Worm (Caenorhabditis elegans) whole organism, L2 larva: ENCODE results near the gene ins-4.
"Not testable (repeated sequence)": the region's sequence is repeated elsewhere in the genome, so short reads cannot be mapped to it uniquely, and the experiment has no call there.

Experiments
- C34F6.9 ChIP-seq: fragments of 150-350 bp; optimal IDR thresholded peaks from 2 replicates; lab custom pipeline; 2014; ENCODE audit warnings: missing biosample characterization, missing genetic modification characterization
- R02D3.7 ChIP-seq: fragments of 150-350 bp; optimal IDR thresholded peaks from 2 replicates; lab custom pipeline; 2014; ENCODE audit warnings: missing biosample characterization, missing genetic modification characterization
- blmp-1 ChIP-seq: sonication (generic microtip); optimal IDR thresholded peaks from 2 replicates; lab custom pipeline; 2017; ENCODE audit warnings: missing genetic modification characterization, mild to moderate bottlenecking, missing compliant biosample characterization, antibody characterized with exemption, moderate library complexity; ENCODE audit not compliant: insufficient read depth
- crh-2 ChIP-seq: sonication (generic microtip); optimal IDR thresholded peaks from 2 replicates; lab custom pipeline; 2017; ENCODE audit warnings: missing biosample characterization, missing genetic modification characterization
- dmd-4 ChIP-seq: sonication (generic microtip); optimal IDR thresholded peaks from 2 replicates; lab custom pipeline; 2017; ENCODE audit warnings: missing biosample characterization, missing genetic modification characterization
- egl-27 ChIP-seq: sonication (generic microtip); optimal IDR thresholded peaks from 3 replicates; lab custom pipeline; 2017; ENCODE audit warnings: missing biosample characterization, missing genetic modification reagents, missing genetic modification characterization
- elt-1 ChIP-seq: fragments of 150-350 bp; optimal IDR thresholded peaks from 2 replicates; lab custom pipeline; 2014; ENCODE audit warnings: missing biosample characterization, missing genetic modification characterization
- elt-3 ChIP-seq: sonication (generic microtip); optimal IDR thresholded peaks from 2 replicates; lab custom pipeline; 2017; ENCODE audit warnings: missing biosample characterization, missing genetic modification characterization
- fos-1 ChIP-seq: fragments of 150-350 bp; optimal IDR thresholded peaks from 2 replicates; lab custom pipeline; 2014; ENCODE audit warnings: missing biosample characterization, missing genetic modification characterization
- gmeb-1 ChIP-seq: fragments of 150-350 bp; optimal IDR thresholded peaks from 2 replicates; lab custom pipeline; 2014; ENCODE audit warnings: missing biosample characterization, missing genetic modification characterization
- lin-11 ChIP-seq: fragments of 150-350 bp; sonication (generic microtip); optimal IDR thresholded peaks from 2 replicates; lab custom pipeline; 2014; ENCODE audit warnings: missing biosample characterization, missing genetic modification characterization, inconsistent platforms, mixed read lengths
- mab-5 ChIP-seq: fragments of 150-350 bp; optimal IDR thresholded peaks from 2 replicates; lab custom pipeline; 2014; ENCODE audit warnings: missing biosample characterization, missing genetic modification characterization
- mbf-1 ChIP-seq: sonication (generic microtip); optimal IDR thresholded peaks from 2 replicates; lab custom pipeline; 2017; ENCODE audit warnings: missing biosample characterization, missing genetic modification characterization
- mdl-1 ChIP-seq, 2 experiments: fragments of 150-350 bp in 1 of 2; sonication (generic microtip) in 1 of 2; optimal IDR thresholded peaks; 2 replicates each; lab custom pipeline; 2017; ENCODE audit warnings: missing biosample characterization in 2 of 2, missing genetic modification characterization in 2 of 2
- nhr-12 ChIP-seq: fragments of 150-350 bp; optimal IDR thresholded peaks from 2 replicates; lab custom pipeline; 2014; ENCODE audit warnings: missing biosample characterization, missing genetic modification characterization
- peb-1 ChIP-seq: fragments of 150-350 bp; optimal IDR thresholded peaks from 2 replicates; lab custom pipeline; 2014; ENCODE audit warnings: missing biosample characterization, missing genetic modification characterization
- sem-4 ChIP-seq: fragments of 150-350 bp; optimal IDR thresholded peaks from 2 replicates; lab custom pipeline; 2014; ENCODE audit warnings: missing biosample characterization, missing genetic modification reagents, missing genetic modification characterization
- sma-9 ChIP-seq, 2 experiments: fragments of 150-350 bp in 1 of 2; sonication (generic microtip) in 1 of 2; optimal IDR thresholded peaks; 2 replicates each; lab custom pipeline; 2014 to 2016; ENCODE audit warnings: missing genetic modification characterization in 2 of 2, mild to moderate bottlenecking in 1 of 2, missing biosample characterization in 1 of 2, missing compliant biosample characterization in 1 of 2, missing genetic modification reagents in 1 of 2, moderate library complexity in 1 of 2
- snpc-4 ChIP-seq: fragments of 150-350 bp; optimal IDR thresholded peaks from 2 replicates; lab custom pipeline; 2014; ENCODE audit warnings: missing biosample characterization, missing genetic modification characterization
- unc-39 ChIP-seq: fragments of 150-350 bp; optimal IDR thresholded peaks from 2 replicates; lab custom pipeline; 2014; ENCODE audit warnings: missing biosample characterization, missing genetic modification characterization
- unc-55 ChIP-seq: fragments of 150-350 bp; sonication (generic microtip); optimal IDR thresholded peaks from 3 replicates; lab custom pipeline; 2014; ENCODE audit warnings: missing biosample characterization, missing genetic modification reagents, missing genetic modification characterization
- zag-1 ChIP-seq: fragments of 150-350 bp; optimal IDR thresholded peaks from 2 replicates; lab custom pipeline; 2014; ENCODE audit warnings: missing biosample characterization, missing genetic modification characterization
- ztf-11 ChIP-seq: sonication (generic microtip); optimal IDR thresholded peaks from 2 replicates; lab custom pipeline; 2017; ENCODE audit warnings: missing biosample characterization, missing genetic modification characterization

ins-4 gene

DNA sequence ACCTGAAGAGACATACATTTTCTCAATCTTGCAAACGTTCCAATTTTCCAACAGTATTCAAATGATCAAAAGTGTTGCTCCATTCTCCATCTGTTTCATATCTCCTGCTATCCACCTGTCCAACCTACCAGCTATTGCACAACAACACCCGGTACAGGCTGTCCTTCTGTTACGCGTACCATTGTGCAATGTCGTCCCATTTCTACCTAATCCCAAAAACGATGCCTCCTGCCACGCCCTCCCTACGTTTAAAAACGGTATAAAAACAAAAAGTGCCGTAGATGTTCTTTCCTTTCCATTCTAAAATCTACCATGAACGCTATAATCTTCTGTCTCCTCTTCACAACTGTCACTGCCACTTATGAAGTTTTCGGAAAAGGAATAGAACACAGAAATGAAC lies 7.9 kb upstream of the ins-4 start, which contains the start of gene ins-2:
Gene ins-2, plus strand, starts transcription at position 301 of the 400 bp plus-strand sequence.
- no peak for TF ChIP-seq R02D3.7 (tag; lab: Kevin White, UChicago)

DNA sequence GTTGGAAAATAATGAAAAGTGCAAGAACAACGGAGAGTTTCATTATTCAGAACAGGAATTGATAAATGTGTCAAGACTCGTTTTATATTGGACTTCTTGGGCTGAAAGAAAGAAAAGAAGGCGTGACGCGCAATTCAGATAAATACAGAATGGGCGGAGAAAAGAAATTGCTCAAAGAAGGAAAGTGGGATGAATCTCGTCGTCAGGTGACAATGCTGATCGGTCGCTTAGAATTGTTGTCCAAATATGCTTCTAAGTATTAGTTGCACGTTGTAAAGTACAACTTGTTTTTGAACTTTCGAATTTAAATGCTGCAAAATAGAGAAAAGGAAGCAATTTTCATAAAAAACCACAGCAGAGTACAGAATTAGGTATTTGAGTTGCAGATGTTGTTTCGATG lies 5.5 kb upstream of the ins-4 start, which contains the start of gene ins-3:
Gene ins-3, minus strand, starts transcription at position 101 of the 400 bp plus-strand sequence.
- no peak for TF ChIP-seq mbf-1 (tag; lab: Kevin White, UChicago)

DNA sequence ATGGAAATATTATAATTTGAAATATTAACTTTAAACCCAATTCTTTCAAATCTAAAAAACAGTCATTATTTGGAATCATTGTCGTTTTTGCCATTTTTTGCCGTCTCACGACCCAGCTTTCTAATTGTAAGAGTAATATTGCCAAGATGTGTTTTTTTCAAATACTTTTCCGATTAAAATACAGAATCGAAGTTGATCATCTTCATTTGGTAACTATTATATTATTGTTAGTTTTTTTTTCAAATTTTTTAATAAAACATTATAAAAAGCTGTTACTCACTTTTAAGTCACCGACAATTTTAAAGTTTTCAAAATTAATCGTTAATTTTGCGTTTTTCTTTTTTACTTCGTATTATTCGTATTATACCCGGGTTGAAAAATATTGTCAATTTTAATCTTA lies 1.1 kb downstream of the ins-4 start, which contains the start of gene ins-5:
Gene ins-5, plus strand, starts transcription at position 301 of the 400 bp plus-strand sequence.
- no peak for TF ChIP-seq peb-1 (tag; lab: Kevin White, UChicago)
- TF ChIP-seq blmp-1 (tag; lab: Kevin White, UChicago) = no peak
- TF ChIP-seq zag-1 = no peak
- TF ChIP-seq mdl-1 (tag; optimal IDR thresholded peaks at IDR 0.05; lab: Kevin White, UChicago) = no peak
- no peak for TF ChIP-seq C34F6.9

DNA sequence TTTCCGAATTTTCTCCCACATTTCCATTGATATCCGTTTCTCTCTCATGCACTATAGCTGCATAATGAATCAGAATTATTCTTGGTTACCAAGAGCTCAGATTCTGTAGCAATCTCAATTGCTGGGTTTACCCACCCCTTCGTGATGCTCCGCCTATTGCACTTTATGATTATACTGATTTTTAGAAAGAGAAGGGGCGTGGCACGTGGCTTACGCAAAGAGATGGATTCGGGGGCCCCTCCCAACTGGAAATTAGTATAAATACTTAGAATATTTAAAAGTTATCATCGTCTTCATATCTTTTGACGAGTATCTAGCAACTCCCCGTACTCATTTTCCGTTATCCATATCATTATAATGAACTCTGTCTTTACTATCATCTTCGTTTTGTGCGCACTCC lies 4.0 kb downstream of the ins-4 start, which contains the start of gene ins-6:
Gene ins-6, plus strand, starts transcription at position 301 of the 400 bp plus-strand sequence.
- TF ChIP-seq mdl-1 (tag; optimal IDR thresholded peaks at IDR 0.05; lab: Kevin White, UChicago) (no peak), peb-1 (tag; lab: Kevin White, UChicago) (no peak), egl-27 (no peak), sma-9 (GFP tag; optimal IDR thresholded peaks at IDR 0.05; lab: Kevin White, UChicago) (no peak), sma-9 (tag; optimal IDR thresholded peaks at IDR 0.05; lab: Kevin White, UChicago) (no peak)
- TF ChIP-seq, all 48 proteins: peak for 0

DNA sequence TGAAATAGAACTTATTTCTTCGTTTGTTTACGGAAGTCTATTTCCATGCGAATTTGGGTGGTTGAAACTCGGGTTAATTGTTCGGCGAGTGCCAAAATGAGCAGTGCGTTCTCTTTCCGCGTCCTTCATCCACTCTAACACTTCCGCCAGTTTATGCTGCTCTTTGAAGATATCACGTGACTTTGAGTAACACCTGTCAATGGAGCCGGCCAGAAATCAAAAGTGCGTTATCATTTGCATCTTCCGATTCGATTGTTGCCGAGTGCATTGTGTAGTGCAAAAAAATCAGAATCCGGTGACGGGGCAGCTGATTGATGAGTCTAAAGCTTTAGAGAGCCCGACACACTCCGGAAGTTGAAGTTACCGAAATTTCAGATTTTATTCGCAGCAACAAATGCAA lies 4.8 kb downstream of the ins-4 start:
- TF ChIP-seq blmp-1 (tag; lab: Kevin White, UChicago) (no peak), nhr-12 (no peak), dmd-4 (no peak), fos-1 (tag; lab: Kevin White, UChicago) (no peak), sem-4 (tag; lab: Kevin White, UChicago) (no peak)
- TF ChIP-seq, all 48 proteins: peak for 0

DNA sequence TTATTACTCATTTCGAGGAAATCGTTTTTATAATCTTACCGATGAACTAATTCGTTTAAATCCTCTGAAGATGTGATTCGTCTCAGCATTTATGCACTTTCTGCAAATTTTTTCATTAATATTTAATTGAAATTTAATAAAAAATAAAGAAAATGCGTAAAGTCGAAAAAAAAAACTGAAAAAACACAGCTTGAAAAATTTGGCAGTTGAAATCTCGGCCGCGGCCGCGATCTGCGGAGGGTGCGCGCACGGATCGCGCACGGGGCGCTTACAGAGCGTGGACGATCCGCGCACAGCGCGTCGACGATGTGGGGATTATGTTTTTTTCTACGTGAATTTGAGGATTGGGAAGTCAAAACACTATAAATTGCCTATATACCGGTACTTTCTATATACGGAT lies 12.7 kb downstream of the ins-4 start, which contains the start of gene ZK84.4:
Gene ZK84.4, minus strand, starts transcription at position 101 of the 400 bp plus-strand sequence.
- TF ChIP-seq elt-1; crh-2 (tag; lab: Kevin White, UChicago); elt-3 (tag; lab: Kevin White, UChicago): not testable (repeated sequence)
- TF ChIP-seq, all 48 proteins: peak for 0; not testable (repeated sequence) for 48

DNA sequence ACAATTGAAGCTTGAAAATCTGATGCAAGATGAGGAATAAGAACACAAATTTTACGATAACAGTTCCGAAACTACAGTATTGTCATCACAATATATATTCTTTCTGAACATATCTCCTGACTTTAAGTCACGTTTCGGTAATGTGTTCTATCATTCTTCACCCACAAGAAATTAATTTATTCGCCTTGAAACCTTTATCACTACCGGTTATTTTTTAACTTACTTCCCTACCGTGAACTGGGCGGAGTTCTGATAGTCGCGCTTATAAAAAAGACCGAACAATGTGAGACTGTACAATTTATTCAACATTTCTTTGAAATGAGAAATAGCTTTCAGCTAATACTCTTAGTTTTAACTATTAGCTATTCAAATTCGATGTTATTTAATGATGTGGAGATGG lies 14.4 kb downstream of the ins-4 start, which contains the start of gene ins-20:
Gene ins-20, plus strand, starts transcription at position 301 of the 400 bp plus-strand sequence.
- no peak for TF ChIP-seq gmeb-1 (tag; lab: Kevin White, UChicago)
- no peak for TF ChIP-seq snpc-4

DNA sequence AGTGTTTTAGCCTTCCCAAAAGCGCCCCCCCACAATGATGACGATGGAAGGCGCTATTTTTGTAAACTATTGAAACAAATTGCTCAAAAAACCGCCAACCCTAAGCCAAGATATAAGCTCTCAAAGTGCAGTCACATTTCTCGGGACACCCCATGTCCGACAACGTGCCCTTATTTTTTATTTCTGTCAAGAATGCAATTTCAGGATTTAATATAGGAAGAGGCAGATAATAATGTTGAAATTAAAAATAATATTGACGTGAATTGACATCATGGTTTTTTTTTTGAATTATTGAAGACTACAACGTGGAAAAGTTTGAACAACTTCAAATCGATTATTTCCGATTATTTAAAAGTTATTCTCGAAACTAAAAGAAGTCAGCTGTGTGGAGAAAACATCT lies 17.9 kb downstream of the ins-4 start, which contains the start of gene ZK84.2:
Gene ZK84.2, plus strand, starts transcription at position 301 of the 400 bp plus-strand sequence.
- not testable (repeated sequence) for TF ChIP-seq fos-1 (tag; lab: Kevin White, UChicago); unc-39 (tag; lab: Kevin White, UChicago); elt-1

DNA sequence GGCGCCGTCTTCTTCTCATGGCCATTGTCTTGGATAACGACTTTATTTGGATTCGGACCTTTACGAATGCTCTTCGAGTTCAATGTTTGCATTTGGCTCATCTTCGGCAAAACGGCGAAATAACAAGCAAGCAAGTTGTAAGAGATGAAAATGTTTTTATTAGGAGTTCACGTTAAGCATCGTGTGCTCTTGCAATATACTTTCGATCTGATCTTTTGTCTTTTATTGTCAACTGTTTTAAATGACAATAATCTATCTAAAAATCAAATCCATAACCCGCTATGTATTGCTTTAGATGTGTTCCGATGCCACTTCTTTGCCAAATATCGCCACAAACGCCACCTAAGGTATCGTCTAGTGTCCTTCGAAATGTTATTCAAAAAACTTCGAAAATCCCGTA lies 20.2 kb downstream of the ins-4 start, which contains the start of gene ZK84.5:
Gene ZK84.5, minus strand, starts transcription at position 101 of the 400 bp plus-strand sequence.
- TF ChIP-seq snpc-4 = no peak
- no peak for TF ChIP-seq R02D3.7 (tag; lab: Kevin White, UChicago)
- TF ChIP-seq dmd-4 = no peak
- TF ChIP-seq lin-11 (tag; lab: Kevin White, UChicago) = no peak
- no peak for TF ChIP-seq unc-55 (GFP tag; lab: Kevin White, UChicago)
- no peak for TF ChIP-seq ztf-11 (tag; lab: Kevin White, UChicago)
- TF ChIP-seq mdl-1 (tag; optimal IDR thresholded peaks at IDR 0.05; lab: Kevin White, UChicago) = no peak
- no peak for TF ChIP-seq mbf-1 (tag; lab: Kevin White, UChicago)
- no peak for TF ChIP-seq mab-5 (tag; lab: Kevin White, UChicago)
